Fruit fly (Drosophila melanogaster): ENCODE results near the gene mtm.

mtm gene

DNA sequence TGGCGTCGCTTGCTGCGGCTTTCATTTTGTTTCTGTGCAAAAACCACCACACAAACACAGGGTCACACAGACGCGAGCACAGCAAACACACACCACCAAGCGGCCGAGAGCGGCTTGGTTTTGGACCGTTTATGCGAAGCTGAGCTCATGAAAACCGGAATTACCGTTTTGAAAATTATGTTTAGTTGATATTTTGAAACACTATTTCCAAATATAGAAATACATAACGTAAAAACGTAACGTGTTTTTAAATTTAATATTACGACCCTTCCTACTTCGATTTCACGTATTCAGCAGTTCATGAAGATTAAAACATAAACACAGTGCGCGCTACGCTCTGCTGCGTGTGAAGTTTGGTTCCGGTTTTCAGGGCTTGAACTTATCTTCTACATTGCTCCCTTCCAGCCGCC, 14.4 kb upstream of the mtm start (continued):
- peak; percentile 82 for TF ChIP-seq CG3838 (GFP tag; optimal IDR thresholded peaks at IDR 0.05)
- peak; percentile 90 for TF ChIP-seq kni (GFP tag; optimal IDR thresholded peaks at IDR 0.05)
- TF ChIP-seq Oli (tag; optimal IDR thresholded peaks at IDR 0.05) = peak; percentile 95
- TF ChIP-seq grn (GFP tag; optimal IDR thresholded peaks at IDR 0.05) = no peak
- TF ChIP-seq tap (tag; optimal IDR thresholded peaks at IDR 0.05) = peak; percentile 97
- peak; percentile 95 for TF ChIP-seq CG10366 (GFP tag; IDR thresholded peaks at IDR 0.05)
- TF ChIP-seq BEAF-32 (GFP tag; optimal IDR thresholded peaks at IDR 0.05) = no peak
- no peak for TF ChIP-seq chinmo (GFP tag; IDR thresholded peaks at IDR 0.05; ENCODE audit: partially characterized antibody)
- TF ChIP-seq CG6683 (GFP tag; optimal IDR thresholded peaks at IDR 0.05) = peak; percentile 95
- peak; percentile 93 for TF ChIP-seq cg (GFP tag; optimal IDR thresholded peaks at IDR 0.05)
- peak; percentile 87 for TF ChIP-seq CG12942 (GFP tag; optimal IDR thresholded peaks at IDR 0.05)
- peak; percentile 76; the same call in 1 of the 2 replicates for TF ChIP-seq toy (GFP tag; IDR thresholded peaks at IDR 0.05)
- peak; percentile 97 for TF ChIP-seq row (GFP tag; IDR thresholded peaks at IDR 0.05)
- TF ChIP-seq CG10209 (GFP tag; optimal IDR thresholded peaks at IDR 0.05) = peak; percentile 94
- TF ChIP-seq CG3995 (GFP tag; optimal IDR thresholded peaks at IDR 0.05) = peak; percentile 66
- TF ChIP-seq zen2 (GFP tag; IDR thresholded peaks at IDR 0.05; ENCODE audit: partially characterized antibody) = no peak
- TF ChIP-seq Dad (GFP tag; optimal IDR thresholded peaks at IDR 0.05) = peak; percentile 97
- TF ChIP-seq CG30020 (tag; optimal IDR thresholded peaks at IDR 0.05) = peak; percentile 70
- TF ChIP-seq CG15073 (GFP tag; optimal IDR thresholded peaks at IDR 0.05) = peak; percentile 47
- peak; percentile 96 for TF ChIP-seq Dbx (GFP tag; IDR thresholded peaks at IDR 0.05)
- no peak for TF ChIP-seq hkb (optimal IDR thresholded peaks at IDR 0.05)
- TF ChIP-seq hkb (GFP tag; IDR thresholded peaks at IDR 0.05) = peak; percentile 99
- TF ChIP-seq Lim3 (GFP tag; IDR thresholded peaks at IDR 0.05) = 0 out of 2 replicates have a peak, but pooled peaks have one; percentile 60
- no peak for TF ChIP-seq nerfin-2 (GFP tag; IDR thresholded peaks at IDR 0.05; ENCODE audit: partially characterized antibody)
- TF ChIP-seq ab (GFP tag; optimal IDR thresholded peaks at IDR 0.05) = peak; percentile 60
- TF ChIP-seq D (optimal IDR thresholded peaks at IDR 0.05) = no peak
- peak; percentile 93 for TF ChIP-seq D (GFP tag; optimal IDR thresholded peaks at IDR 0.05)
- peak; percentile 97 for TF ChIP-seq CG17359 (tag; optimal IDR thresholded peaks at IDR 0.05)
- peak; percentile 96 for TF ChIP-seq CG30403 (GFP tag; optimal IDR thresholded peaks at IDR 0.05)
- peak; percentile 94 for TF ChIP-seq CG6689 (GFP tag; IDR thresholded peaks at IDR 0.05)
- peak; percentile 90 for TF ChIP-seq CG1792 (GFP tag; optimal IDR thresholded peaks at IDR 0.05)
- peak; percentile 80 for TF ChIP-seq CG10462 (GFP tag; optimal IDR thresholded peaks at IDR 0.05)
- TF ChIP-seq CG17829 (tag; optimal IDR thresholded peaks at IDR 0.05) = peak; percentile 97
- peak; percentile 90 for TF ChIP-seq CG10654 (GFP tag; optimal IDR thresholded peaks at IDR 0.05)
- peak; percentile 94 for TF ChIP-seq bab2 (GFP tag; optimal IDR thresholded peaks at IDR 0.05)
- TF ChIP-seq ftz-f1 (GFP tag; optimal IDR thresholded peaks at IDR 0.05) = peak; percentile 79
- no peak for TF ChIP-seq nau (GFP tag; optimal IDR thresholded peaks at IDR 0.05)
- no peak for TF ChIP-seq Dfd (GFP tag; optimal IDR thresholded peaks at IDR 0.05)
- no peak for TF ChIP-seq dan (GFP tag; IDR thresholded peaks at IDR 0.05)
- TF ChIP-seq fu2 (GFP tag; optimal IDR thresholded peaks at IDR 0.05) = peak; percentile 79
- TF ChIP-seq Neu2 (GFP tag; optimal IDR thresholded peaks at IDR 0.05; ENCODE audit: borderline replicate concordance) = peak; percentile 58
- TF ChIP-seq Bdp1 (GFP tag; optimal IDR thresholded peaks at IDR 0.05) = peak; percentile 85
- peak; percentile 94 for TF ChIP-seq CG11247 (GFP tag; IDR thresholded peaks at IDR 0.05)
- peak; percentile 90 for TF ChIP-seq CG9437 (GFP tag; optimal IDR thresholded peaks at IDR 0.05)
- TF ChIP-seq NFAT (GFP tag; IDR thresholded peaks at IDR 0.05) = peak; percentile 79
- peak; percentile 94 for TF ChIP-seq otp (GFP tag; IDR thresholded peaks at IDR 0.05)
- peak; percentile 33; the same call in 1 of the 2 replicates for TF ChIP-seq GATAe (GFP tag; conservative IDR thresholded peaks at IDR 0.05)
- TF ChIP-seq CG7963 (GFP tag; IDR thresholded peaks at IDR 0.05; ENCODE audit: partially characterized antibody) = no peak
- TF ChIP-seq CG10979 (tag; optimal IDR thresholded peaks at IDR 0.05) = peak; percentile 98
- TF ChIP-seq mam (GFP tag; optimal IDR thresholded peaks at IDR 0.05) = peak; percentile 93
- TF ChIP-seq CG4854 (GFP tag; optimal IDR thresholded peaks at IDR 0.05) = peak; percentile 95

Measured in whole organism, embryonic.